Worm (Caenorhabditis elegans) whole organism, L4 larva: ENCODE measurements around the gene flp-23.
A peak's percentile ranks its signal among the peaks of the same experiment; 100 is the strongest.

ENCODE experiments used
- F26F4.8 ChIP-seq: fragments of 200-800 bp; sonication (Bioruptor generic); conservative IDR thresholded peaks from 2 replicates; pipeline ENCODE4 v1.3.6; 2022; ENCODE audit warnings: missing genetic modification characterization, missing compliant biosample characterization
- F44E2.7 ChIP-seq: fragments of 200-800 bp; sonication (Bioruptor generic); IDR thresholded peaks from 2 replicates; pipeline ENCODE4 v2.1.2; 2022; ENCODE audit warnings: missing genetic modification characterization, missing compliant biosample characterization
- R02D3.7 ChIP-seq: fragments of 150-350 bp; sonication (generic microtip); optimal IDR thresholded peaks from 3 replicates; lab custom pipeline; 2014; ENCODE audit warnings: missing biosample characterization, missing genetic modification characterization
- T20F7.1 ChIP-seq: fragments of 200-800 bp; sonication (Bioruptor generic); optimal IDR thresholded peaks from 2 replicates; lab custom pipeline; 2018; ENCODE audit warnings: mild to moderate bottlenecking, missing genetic modification characterization, missing compliant biosample characterization
- T26A8.4 ChIP-seq: fragments of 200-800 bp; sonication (Bioruptor generic); IDR thresholded peaks from 2 replicates; pipeline ENCODE4 v1.3.6; 2022; ENCODE audit warnings: missing genetic modification characterization, missing compliant biosample characterization
- Y5F2A.4 ChIP-seq: fragments of 200-800 bp; sonication (Bioruptor generic); optimal IDR thresholded peaks from 2 replicates; lab custom pipeline; 2018; ENCODE audit warnings: mild to moderate bottlenecking, missing genetic modification characterization, missing compliant biosample characterization
- ZK546.5 ChIP-seq, 2 experiments: sonication (generic microtip); optimal IDR thresholded peaks; 2 replicates each; lab custom pipeline; 2017; ENCODE audit warnings: missing biosample characterization in 2 of 2, missing genetic modification characterization in 2 of 2
- aly-2 ChIP-seq: sonication (generic microtip); optimal IDR thresholded peaks from 2 replicates; lab custom pipeline; 2018; ENCODE audit warnings: missing biosample characterization, missing genetic modification characterization
- ama-1 ChIP-seq: fragments of 150-350 bp; optimal IDR thresholded peaks from 2 replicates; lab custom pipeline; 2014; ENCODE audit warnings: inconsistent platforms, mixed read lengths
- arid-1 ChIP-seq: fragments of 200-800 bp; sonication (Bioruptor generic); conservative IDR thresholded peaks from 2 replicates; pipeline ENCODE4 v1.3.6; 2022; ENCODE audit warnings: missing genetic modification reagents, missing genetic modification characterization, missing compliant biosample characterization
- attf-4 ChIP-seq: sonication (generic microtip); optimal IDR thresholded peaks from 3 replicates; lab custom pipeline; 2017; ENCODE audit warnings: missing biosample characterization, missing genetic modification characterization
- ceh-28 ChIP-seq: fragments of 150-350 bp; optimal IDR thresholded peaks from 2 replicates; lab custom pipeline; 2014; ENCODE audit warnings: missing biosample characterization, missing genetic modification reagents, missing genetic modification characterization
- ceh-44 ChIP-seq: fragments of 200-800 bp; sonication (Bioruptor generic); IDR thresholded peaks from 2 replicates; pipeline ENCODE4 v1.3.6; 2022; ENCODE audit warnings: missing genetic modification reagents, missing genetic modification characterization, missing compliant biosample characterization
- ceh-62 ChIP-seq: sonication (generic microtip); optimal IDR thresholded peaks from 2 replicates; lab custom pipeline; 2017; ENCODE audit warnings: missing biosample characterization, missing genetic modification characterization
- ces-1 ChIP-seq: fragments of 150-350 bp; sonication (generic microtip); optimal IDR thresholded peaks from 4 replicates; lab custom pipeline; 2014; ENCODE audit warnings: missing biosample characterization, missing genetic modification reagents, missing genetic modification characterization
- cey-2 ChIP-seq: sonication (generic microtip); optimal IDR thresholded peaks from 3 replicates; lab custom pipeline; 2017; ENCODE audit warnings: missing genetic modification characterization, mild to moderate bottlenecking, missing compliant biosample characterization, antibody characterized with exemption, borderline replicate concordance; ENCODE audit not compliant: insufficient read depth
- ctbp-1 ChIP-seq: fragments of 200-800 bp; sonication (Bioruptor generic); IDR thresholded peaks from 2 replicates; pipeline ENCODE4 v1.3.6; 2022; ENCODE audit warnings: missing genetic modification reagents, missing genetic modification characterization, missing compliant biosample characterization
- daf-12 ChIP-seq: fragments of 150-350 bp; optimal IDR thresholded peaks from 2 replicates; lab custom pipeline; 2014; ENCODE audit warnings: missing biosample characterization, missing genetic modification reagents, missing genetic modification characterization
- dmd-9 ChIP-seq: fragments of 200-800 bp; sonication (Bioruptor generic); IDR thresholded peaks from 2 replicates; pipeline ENCODE4 v1.3.6; 2022; ENCODE audit warnings: missing genetic modification reagents, missing genetic modification characterization, missing compliant biosample characterization
- dve-1 ChIP-seq: sonication (generic microtip); optimal IDR thresholded peaks from 2 replicates; lab custom pipeline; 2017; ENCODE audit warnings: antibody characterized with exemption, mild to moderate bottlenecking, missing genetic modification characterization, missing compliant biosample characterization; ENCODE audit not compliant: insufficient read depth
- egl-27 ChIP-seq: sonication (generic microtip); optimal IDR thresholded peaks from 3 replicates; lab custom pipeline; 2017; ENCODE audit warnings: missing biosample characterization, missing genetic modification reagents, missing genetic modification characterization
- fkh-10 ChIP-seq: fragments of 150-350 bp; optimal IDR thresholded peaks from 2 replicates; lab custom pipeline; 2014; ENCODE audit warnings: missing biosample characterization, missing genetic modification reagents, missing genetic modification characterization
- fos-1 ChIP-seq: fragments of 150-350 bp; optimal IDR thresholded peaks from 2 replicates; lab custom pipeline; 2014; ENCODE audit warnings: missing biosample characterization, missing genetic modification characterization
- hif-1 ChIP-seq, 2 experiments: sonication (generic microtip); optimal IDR thresholded peaks; 2 replicates each; lab custom pipeline; 2016 to 2017; ENCODE audit warnings: missing compliant biosample characterization in 2 of 2, missing genetic modification characterization in 2 of 2, missing genetic modification reagents in 2 of 2, missing genotype in 2 of 2, mild to moderate bottlenecking in 1 of 2
- lim-7 ChIP-seq: fragments of 200-800 bp; sonication (Bioruptor generic); IDR thresholded peaks from 2 replicates; pipeline ENCODE4 v1.3.6; 2022; ENCODE audit warnings: missing genetic modification characterization, missing compliant biosample characterization
- lin-15B ChIP-seq: fragments of 150-350 bp; sonication (generic microtip); optimal IDR thresholded peaks from 3 replicates; lab custom pipeline; 2014; ENCODE audit warnings: missing biosample characterization, missing genetic modification characterization
- lin-29 ChIP-seq: fragments of 200-800 bp; sonication (Bioruptor generic); IDR thresholded peaks from 2 replicates; pipeline ENCODE4 v1.3.6; 2022; ENCODE audit warnings: missing genetic modification reagents, missing genetic modification characterization, missing compliant biosample characterization
- lin-38 ChIP-seq: fragments of 200-800 bp; sonication (Bioruptor generic); IDR thresholded peaks from 2 replicates; pipeline ENCODE4 v1.3.6; 2022; ENCODE audit warnings: missing genetic modification reagents, missing genetic modification characterization, missing compliant biosample characterization
- lir-3 ChIP-seq: sonication (generic microtip); optimal IDR thresholded peaks from 2 replicates; lab custom pipeline; 2016; ENCODE audit warnings: mild to moderate bottlenecking, missing genetic modification characterization, missing compliant biosample characterization
- lsy-2 ChIP-seq, 2 experiments: fragments of 150-350 bp in 1 of 2; sonication (generic microtip) in 1 of 2; optimal IDR thresholded peaks; 2 replicates each; lab custom pipeline; 2014 to 2017; ENCODE audit warnings: missing biosample characterization in 2 of 2, missing genetic modification characterization in 2 of 2
- madf-5 ChIP-seq, 2 experiments: fragments of 200-800 bp; sonication (Bioruptor generic); IDR thresholded peaks; 2 replicates each; pipeline ENCODE4 v1.3.6; 2022; ENCODE audit warnings: missing compliant biosample characterization in 2 of 2, missing genetic modification characterization in 2 of 2
- mdt-29 ChIP-seq: fragments of 200-800 bp; sonication (Bioruptor generic); IDR thresholded peaks from 2 replicates; pipeline ENCODE4 v1.3.6; 2022; ENCODE audit warnings: missing genetic modification reagents, missing genetic modification characterization, missing compliant biosample characterization
- mxl-2 ChIP-seq: fragments of 200-800 bp; sonication (Bioruptor generic); conservative IDR thresholded peaks from 2 replicates; pipeline ENCODE4 v1.3.6; 2022; ENCODE audit warnings: missing genetic modification reagents, missing genetic modification characterization, missing compliant biosample characterization
- mxl-3 ChIP-seq: fragments of 200-800 bp; sonication (Bioruptor generic); optimal IDR thresholded peaks from 2 replicates; lab custom pipeline; 2018; ENCODE audit warnings: mild to moderate bottlenecking, missing genetic modification characterization, missing compliant biosample characterization
- nhr-10 ChIP-seq: fragments of 150-350 bp; optimal IDR thresholded peaks from 2 replicates; lab custom pipeline; 2014; ENCODE audit warnings: missing biosample characterization, missing genetic modification characterization
- nhr-11 ChIP-seq: fragments of 150-350 bp; optimal IDR thresholded peaks from 2 replicates; lab custom pipeline; 2014; ENCODE audit warnings: missing biosample characterization, missing genetic modification characterization
- nhr-237 ChIP-seq: sonication (generic microtip); optimal IDR thresholded peaks from 2 replicates; lab custom pipeline; 2017; ENCODE audit warnings: missing biosample characterization, missing genetic modification characterization
- nhr-28 ChIP-seq: fragments of 150-350 bp; optimal IDR thresholded peaks from 2 replicates; lab custom pipeline; 2014; ENCODE audit warnings: missing biosample characterization, missing genetic modification characterization
- nhr-48 ChIP-seq: sonication (generic microtip); optimal IDR thresholded peaks from 2 replicates; lab custom pipeline; 2016; ENCODE audit warnings: mild to moderate bottlenecking, missing genetic modification characterization, missing compliant biosample characterization
- nhr-6 ChIP-seq: fragments of 150-350 bp; optimal IDR thresholded peaks from 2 replicates; lab custom pipeline; 2014; ENCODE audit warnings: missing biosample characterization, missing genetic modification characterization
- nhr-77 ChIP-seq: fragments of 150-350 bp; optimal IDR thresholded peaks from 2 replicates; lab custom pipeline; 2014; ENCODE audit warnings: missing biosample characterization, missing genetic modification characterization
- pha-4 ChIP-seq, 2 experiments: fragments of 150-350 bp in 1 of 2; fragments of 200-800 bp in 1 of 2; sonication (Bioruptor generic) in 1 of 2; IDR thresholded peaks in 1 of 2; optimal IDR thresholded peaks in 1 of 2; 2 replicates each; pipeline versions ENCODE4 v1.3.6 to Lab custom; 2014 to 2022; ENCODE audit warnings: missing genetic modification characterization in 2 of 2, missing genetic modification reagents in 2 of 2, missing biosample characterization in 1 of 2, missing compliant biosample characterization in 1 of 2
- pqm-1 ChIP-seq: sonication (generic microtip); optimal IDR thresholded peaks from 2 replicates; lab custom pipeline; 2017; ENCODE audit warnings: missing biosample characterization, missing genetic modification characterization
- saeg-2 ChIP-seq: fragments of 200-800 bp; sonication (Bioruptor generic); IDR thresholded peaks from 2 replicates; pipeline ENCODE4 v1.3.6; 2022; ENCODE audit warnings: missing genetic modification reagents, missing genetic modification characterization, missing compliant biosample characterization
- sdz-12 ChIP-seq: fragments of 200-800 bp; sonication (Bioruptor generic); optimal IDR thresholded peaks from 2 replicates; lab custom pipeline; 2018; ENCODE audit warnings: mild to moderate bottlenecking, missing genetic modification characterization, missing compliant biosample characterization
- snpc-4 ChIP-seq: fragments of 150-350 bp; optimal IDR thresholded peaks from 2 replicates; lab custom pipeline; 2014; ENCODE audit warnings: missing biosample characterization, missing genetic modification characterization
- spr-3 ChIP-seq: fragments of 200-800 bp; sonication (Bioruptor generic); optimal IDR thresholded peaks from 2 replicates; lab custom pipeline; 2018; ENCODE audit warnings: mild to moderate bottlenecking, missing genetic modification characterization, missing compliant biosample characterization
- tra-1 ChIP-seq: fragments of 200-800 bp; sonication (Bioruptor generic); IDR thresholded peaks from 2 replicates; pipeline ENCODE4 v1.3.6; 2022; ENCODE audit warnings: missing genetic modification reagents, missing genetic modification characterization, missing compliant biosample characterization
- unc-130 ChIP-seq: sonication (generic microtip); optimal IDR thresholded peaks from 2 replicates; lab custom pipeline; 2016; ENCODE audit warnings: missing genetic modification reagents, missing genetic modification characterization, missing compliant biosample characterization
- unc-39 ChIP-seq: sonication (generic microtip); optimal IDR thresholded peaks from 2 replicates; lab custom pipeline; 2017; ENCODE audit warnings: missing biosample characterization, missing genetic modification characterization
- vab-7 ChIP-seq: fragments of 200-800 bp; sonication (Bioruptor generic); IDR thresholded peaks from 2 replicates; pipeline ENCODE4 v1.3.6; 2022; ENCODE audit warnings: missing genetic modification reagents, missing genetic modification characterization, missing compliant biosample characterization
- zag-1 ChIP-seq: fragments of 150-350 bp; optimal IDR thresholded peaks from 2 replicates; lab custom pipeline; 2014; ENCODE audit warnings: missing biosample characterization, missing genetic modification characterization

Gene flp-23

DNA sequence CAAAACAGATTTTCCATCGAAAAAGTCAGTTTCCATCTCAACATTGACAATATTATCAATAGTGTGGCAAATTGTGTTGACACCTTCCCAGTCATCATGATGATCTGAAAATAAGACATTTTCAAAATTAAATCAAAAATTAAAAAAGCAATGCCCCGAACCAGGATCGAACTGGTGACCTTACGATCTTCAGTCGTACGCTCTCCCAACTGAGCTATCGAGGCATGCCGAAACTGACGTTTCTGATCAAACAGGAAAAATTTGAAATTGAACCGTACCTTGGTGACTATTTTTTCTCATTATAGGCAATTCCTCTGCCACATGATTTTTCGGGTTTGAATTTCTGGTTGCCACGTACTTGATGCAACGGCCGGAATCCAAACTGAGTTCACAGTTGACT is 2.9 kb downstream of the flp-23 start:
- TF ChIP-seq fkh-10 (GFP tag; lab: Kevin White, UChicago) (no peak), madf-5 (GFP tag; IDR thresholded peaks at IDR 0.05; lab: Robert Waterston, UW) (no peak), nhr-6 (tag; lab: Kevin White, UChicago) (no peak), attf-4 (tag; lab: Kevin White, UChicago) (no peak), F26F4.8 (GFP tag; lab: Robert Waterston, UW) (0 out of 2 replicates have a peak, but pooled peaks have one; percentile 36), nhr-11 (tag; lab: Kevin White, UChicago) (no peak), tra-1 (GFP tag; lab: Robert Waterston, UW) (0 out of 2 replicates have a peak, but pooled peaks have one; percentile 31), aly-2 (no peak), lin-38 (peak; percentile 44), zag-1 (tag; lab: Kevin White, UChicago) (no peak), lin-15B (no peak), fos-1 (no peak), unc-39 (tag; lab: Kevin White, UChicago) (no peak), snpc-4 (no peak), nhr-237 (no peak), spr-3 (no peak), ceh-44 (GFP tag; lab: Robert Waterston, UW) (no peak), nhr-10 (tag; lab: Kevin White, UChicago) (no peak), pqm-1 (tag; lab: Kevin White, UChicago) (no peak), sdz-12 (GFP tag; lab: Kevin White, UChicago) (no peak), pha-4 (GFP tag; IDR thresholded peaks at IDR 0.05; lab: Robert Waterston, UW) (no peak; the same call in 1 of the 2 replicates), pha-4 (tag; optimal IDR thresholded peaks at IDR 0.05; lab: Kevin White, UChicago) (no peak), ceh-62 (no peak), dmd-9 (no peak), daf-12 (tag; lab: Kevin White, UChicago) (no peak), saeg-2 (GFP tag; lab: Robert Waterston, UW) (no peak), ces-1 (GFP tag; lab: Kevin White, UChicago) (no peak), lim-7 (GFP tag; lab: Robert Waterston, UW) (peak; percentile 76), cey-2 (tag; lab: Kevin White, UChicago) (no peak), hif-1 (tag; optimal IDR thresholded peaks at IDR 0.05; lab: Kevin White, UChicago) (no peak), Y5F2A.4 (GFP tag; lab: Kevin White, UChicago) (no peak), nhr-77 (tag; lab: Kevin White, UChicago) (no peak), F44E2.7 (GFP tag; lab: Robert Waterston, UW) (no peak), ceh-28 (no peak), nhr-48 (tag; lab: Kevin White, UChicago) (no peak), dve-1 (tag; lab: Kevin White, UChicago) (no peak), ama-1 (lab: Kevin White, UChicago) (peak; percentile 77), ZK546.5 (tag; optimal IDR thresholded peaks at IDR 0.05; lab: Kevin White, UChicago) (no peak), R02D3.7 (tag; lab: Kevin White, UChicago) (no peak), T20F7.1 (GFP tag; lab: Kevin White, UChicago) (no peak), unc-130 (GFP tag; lab: Kevin White, UChicago) (no peak), ctbp-1 (GFP tag; lab: Robert Waterston, UW) (no peak), lsy-2 (tag; optimal IDR thresholded peaks at IDR 0.05; lab: Kevin White, UChicago) (no peak), lin-29 (no peak), egl-27 (no peak), nhr-28 (tag; lab: Kevin White, UChicago) (no peak), mxl-2 (GFP tag; lab: Robert Waterston, UW) (no peak), vab-7 (GFP tag; lab: Robert Waterston, UW) (0 out of 2 replicates have a peak, but pooled peaks have one; percentile 51), mdt-29 (GFP tag; lab: Robert Waterston, UW) (peak; percentile 21; the same call in 1 of the 2 replicates), T26A8.4 (GFP tag; lab: Robert Waterston, UW) (peak; percentile 35; the same call in 1 of the 2 replicates), arid-1 (peak; percentile 42; the same call in 1 of the 2 replicates), lir-3 (no peak), mxl-3 (GFP tag; lab: Kevin White, UChicago) (no peak)
